Fruit fly (Drosophila melanogaster) whole organism, wandering third instar larva: ENCODE results near the gene 5-HT2A.

ENCODE experiments used
- Abd-B ChIP-seq: fragments of >200 bp; optimal IDR thresholded peaks from 2 replicates; lab custom pipeline; 2017; ENCODE audit warnings: missing biosample characterization, missing genetic modification characterization
- Dfd ChIP-seq: fragments of >200 bp; optimal IDR thresholded peaks from 2 replicates; lab custom pipeline; 2017; ENCODE audit warnings: missing biosample characterization, missing genetic modification characterization
- HLH106 ChIP-seq: fragments of 200-800 bp; optimal IDR thresholded peaks from 3 replicates; lab custom pipeline; 2019; ENCODE audit warnings: missing biosample characterization, mild to moderate bottlenecking, missing genetic modification characterization, moderate library complexity
- Hnf4 ChIP-seq: fragments of 200-800 bp; sonication (Bioruptor generic); optimal IDR thresholded peaks from 2 replicates; lab custom pipeline; 2016; ENCODE audit warnings: missing biosample characterization, mild to moderate bottlenecking, missing genetic modification characterization
- Hr78 ChIP-seq: fragments of >200 bp; optimal IDR thresholded peaks from 2 replicates; lab custom pipeline; 2017; ENCODE audit warnings: missing biosample characterization, missing genetic modification characterization
- Myc ChIP-seq: fragments of >200 bp; optimal IDR thresholded peaks from 2 replicates; lab custom pipeline; 2017
- Vsx2 ChIP-seq: fragments of 200-300, 225-300 bp; sonication (Bioruptor generic); optimal IDR thresholded peaks from 2 replicates; lab custom pipeline; 2018; ENCODE audit warnings: missing biosample characterization, missing genetic modification characterization; ENCODE audit not compliant: partially characterized antibody
- fru ChIP-seq: fragments of 200-800 bp; sonication (Bioruptor generic); optimal IDR thresholded peaks from 3 replicates; lab custom pipeline; 2016; ENCODE audit warnings: missing biosample characterization, mild to moderate bottlenecking, missing genetic modification characterization
- h ChIP-seq: fragments of 200-800 bp; sonication (Bioruptor generic); optimal IDR thresholded peaks from 3 replicates; lab custom pipeline; 2016; ENCODE audit warnings: missing biosample characterization, mild to moderate bottlenecking, missing genetic modification characterization
- lola ChIP-seq: fragments of >200 bp; optimal IDR thresholded peaks from 2 replicates; lab custom pipeline; 2017; ENCODE audit warnings: missing biosample characterization, missing genetic modification characterization
- rgr ChIP-seq: fragments of 200-800 bp; sonication (Bioruptor generic); optimal IDR thresholded peaks from 3 replicates; lab custom pipeline; 2016; ENCODE audit warnings: missing biosample characterization, mild to moderate bottlenecking, missing genetic modification characterization
- sv ChIP-seq: fragments of 200-800 bp; sonication (Bioruptor generic); optimal IDR thresholded peaks from 3 replicates; lab custom pipeline; 2016; ENCODE audit warnings: missing biosample characterization, missing genetic modification characterization

dm6 chr3R:4664947-4665346, 52.3 kb downstream of the 5-HT2A start:
- TF ChIP-seq fru (GFP tag; lab: Kevin White, UChicago), result peak; percentile 96
- no peak for TF ChIP-seq lola (GFP tag; lab: Kevin White, UChicago)
- TF ChIP-seq sv (GFP tag; lab: Kevin White, UChicago), result no peak
- no peak for TF ChIP-seq Hr78 (GFP tag; lab: Kevin White, UChicago)
- no peak for TF ChIP-seq Dfd (GFP tag; lab: Kevin White, UChicago)
- TF ChIP-seq h (GFP tag; lab: Kevin White, UChicago), result peak; percentile 98
- no peak for TF ChIP-seq Vsx2
- TF ChIP-seq Hnf4, result peak; percentile 99
- no peak for TF ChIP-seq Abd-B (GFP tag; lab: Kevin White, UChicago)
- peak; percentile 99 for TF ChIP-seq rgr (GFP tag; lab: Kevin White, UChicago)
- no peak for TF ChIP-seq Myc
- peak; percentile 88 for TF ChIP-seq HLH106 (tag; lab: Kevin White, UChicago)
